Worm (Caenorhabditis elegans) whole organism, L3 larva: ENCODE data around the gene C12D5.5.

Experiments used
- R02D3.7 ChIP-seq: fragments of 150-350 bp; optimal IDR thresholded peaks from 2 replicates; lab custom pipeline; 2014; ENCODE audit warnings: missing biosample characterization, missing genetic modification characterization
- nfya-1 ChIP-seq: sonication (generic microtip); optimal IDR thresholded peaks from 2 replicates; lab custom pipeline; 2017; ENCODE audit warnings: missing genetic modification characterization, mild to moderate bottlenecking, missing compliant biosample characterization, antibody characterized with exemption, moderate library complexity; ENCODE audit not compliant: insufficient read depth
- nhr-12 ChIP-seq: fragments of 150-350 bp; optimal IDR thresholded peaks from 2 replicates; lab custom pipeline; 2014; ENCODE audit warnings: missing biosample characterization, missing genetic modification characterization
- nhr-28 ChIP-seq: fragments of 150-350 bp; optimal IDR thresholded peaks from 2 replicates; lab custom pipeline; 2014; ENCODE audit warnings: missing biosample characterization, missing genetic modification characterization
- nhr-76 ChIP-seq: fragments of 150-350 bp; sonication (generic microtip); optimal IDR thresholded peaks from 5 replicates; lab custom pipeline; 2014; ENCODE audit warnings: missing biosample characterization, missing genetic modification characterization
- pha-4 ChIP-seq: fragments of 150-350 bp; optimal IDR thresholded peaks from 2 replicates; lab custom pipeline; 2014; ENCODE audit warnings: missing biosample characterization, missing genetic modification reagents, missing genetic modification characterization
- ztf-4 ChIP-seq: fragments of 150-350 bp; optimal IDR thresholded peaks from 2 replicates; lab custom pipeline; 2014; ENCODE audit warnings: missing biosample characterization, missing genetic modification characterization

- TF ChIP-seq R02D3.7 (no peak), nfya-1 (tag; lab: Kevin White, UChicago) (no peak), nhr-12 (no peak), ztf-4 (tag; lab: Kevin White, UChicago) (no peak), nhr-28 (tag; lab: Kevin White, UChicago) (no peak), nhr-76 (tag; lab: Kevin White, UChicago) (no peak), pha-4 (no peak)
These were observed 46.0 kb upstream of the C12D5.5 start, which contains the start of gene C50E3.12 for ce11 chrV:7622011-7622465.
